Worm (Caenorhabditis elegans): Measurements from ENCODE around the gene K12H6.12.

- no peak for TF ChIP-seq unc-86 (tag; optimal IDR thresholded peaks at IDR 0.05)
- no peak for TF ChIP-seq ref-2 (tag; optimal IDR thresholded peaks at IDR 0.05)
- no peak for TF ChIP-seq hlh-30 (tag; optimal IDR thresholded peaks at IDR 0.05; ENCODE audit: insufficient read depth)
Observed at ce11 chrII:2859315-2859714, 51.4 kb downstream of the K12H6.12 start.
